Fruit fly (Drosophila melanogaster) whole organism, adult: Measurements from ENCODE around the gene HP1D3csd.

Experiments used
- CG11617 ChIP-seq: fragments of 200-800 bp; sonication (Bioruptor generic); optimal IDR thresholded peaks from 2 replicates; lab custom pipeline; 2017; ENCODE audit warnings: mild to moderate bottlenecking, missing biosample characterization, missing genetic modification reagents, missing genetic modification characterization
- CG12768 ChIP-seq: fragments of 200-800 bp; sonication (Bioruptor generic); optimal IDR thresholded peaks from 2 replicates; lab custom pipeline; 2017; ENCODE audit warnings: missing biosample characterization, missing genetic modification characterization, mild to moderate bottlenecking, moderate library complexity, missing genetic modification reagents
- CG14711 ChIP-seq: fragments of 200-800 bp; sonication (Bioruptor generic); optimal IDR thresholded peaks from 2 replicates; lab custom pipeline; 2018; ENCODE audit warnings: missing biosample characterization, mild to moderate bottlenecking, missing genetic modification characterization, moderate library complexity
- CG1620 ChIP-seq: fragments of 200-800 bp; sonication (Bioruptor generic); optimal IDR thresholded peaks from 2 replicates; lab custom pipeline; 2016; ENCODE audit warnings: missing biosample characterization, missing genetic modification characterization
- CG33017 ChIP-seq: fragments of 200-800 bp; sonication (Bioruptor generic); optimal IDR thresholded peaks from 2 replicates; lab custom pipeline; 2018; ENCODE audit warnings: missing biosample characterization, mild to moderate bottlenecking, missing genetic modification characterization, moderate library complexity
- CG5204 ChIP-seq: fragments of 200-800 bp; sonication (Bioruptor generic); optimal IDR thresholded peaks from 2 replicates; lab custom pipeline; 2016; ENCODE audit warnings: missing biosample characterization, missing genetic modification characterization
- CG7045 ChIP-seq: fragments of 200-800 bp; sonication (Bioruptor generic); optimal IDR thresholded peaks from 2 replicates; lab custom pipeline; 2017; ENCODE audit warnings: missing biosample characterization, mild to moderate bottlenecking, missing genetic modification characterization
- CG7101 ChIP-seq: fragments of 200-800 bp; sonication (Bioruptor generic); optimal IDR thresholded peaks from 2 replicates; lab custom pipeline; 2018; ENCODE audit warnings: missing biosample characterization, mild to moderate bottlenecking, missing genetic modification characterization, moderate library complexity
- Clk ChIP-seq: fragments of 200-800 bp; sonication (Bioruptor generic); optimal IDR thresholded peaks from 2 replicates; lab custom pipeline; 2017; ENCODE audit warnings: missing biosample characterization, missing genetic modification characterization
- Crg-1 ChIP-seq: fragments of 200-800 bp; sonication (Bioruptor generic); optimal IDR thresholded peaks from 2 replicates; lab custom pipeline; 2016; ENCODE audit warnings: missing biosample characterization, missing genetic modification characterization
- Hr96 ChIP-seq: fragments of 200-800 bp; sonication (Bioruptor generic); optimal IDR thresholded peaks from 2 replicates; lab custom pipeline; 2016; ENCODE audit warnings: missing biosample characterization, missing genetic modification characterization
- Mnt ChIP-seq: fragments of 200-800 bp; sonication (Bioruptor generic); optimal IDR thresholded peaks from 2 replicates; lab custom pipeline; 2016; ENCODE audit warnings: missing biosample characterization, mild to moderate bottlenecking, missing genetic modification characterization
- bab1 ChIP-seq: fragments of 200-800 bp; sonication (Bioruptor generic); optimal IDR thresholded peaks from 3 replicates; lab custom pipeline; 2019; ENCODE audit warnings: missing biosample characterization, mild to moderate bottlenecking, missing genetic modification characterization, moderate library complexity
- cic ChIP-seq: fragments of 200-800 bp; sonication (Bioruptor generic); optimal IDR thresholded peaks from 2 replicates; lab custom pipeline; 2017; ENCODE audit warnings: missing biosample characterization, mild to moderate bottlenecking, missing genetic modification characterization, moderate library complexity
- cnc ChIP-seq, 2 experiments: fragments of >200 bp; optimal IDR thresholded peaks; 2 replicates each; lab custom pipeline; 2017
- kay ChIP-seq: fragments of 200-800 bp; sonication (Bioruptor generic); peaks from one replicate; lab custom pipeline; 2016; ENCODE audit warnings: missing biosample characterization, missing genetic modification characterization, borderline replicate concordance
- ovo ChIP-seq: fragments of 200-800 bp; sonication (Bioruptor generic); optimal IDR thresholded peaks from 2 replicates; lab custom pipeline; 2016; ENCODE audit warnings: missing biosample characterization, missing genetic modification characterization
- pad ChIP-seq: fragments of 200-800 bp; sonication (Bioruptor generic); optimal IDR thresholded peaks from 3 replicates; lab custom pipeline; 2017; ENCODE audit warnings: missing biosample characterization, missing genetic modification characterization, mild to moderate bottlenecking, moderate library complexity, missing genetic modification reagents
- tj ChIP-seq: fragments of 200-800 bp; sonication (Bioruptor generic); optimal IDR thresholded peaks from 3 replicates; lab custom pipeline; 2017; ENCODE audit warnings: missing biosample characterization, mild to moderate bottlenecking, missing genetic modification characterization, moderate library complexity
- toe ChIP-seq: fragments of 200-800 bp; sonication (Bioruptor generic); optimal IDR thresholded peaks from 2 replicates; lab custom pipeline; 2016; ENCODE audit warnings: missing biosample characterization, missing genetic modification characterization

The HP1D3csd gene

DNA sequence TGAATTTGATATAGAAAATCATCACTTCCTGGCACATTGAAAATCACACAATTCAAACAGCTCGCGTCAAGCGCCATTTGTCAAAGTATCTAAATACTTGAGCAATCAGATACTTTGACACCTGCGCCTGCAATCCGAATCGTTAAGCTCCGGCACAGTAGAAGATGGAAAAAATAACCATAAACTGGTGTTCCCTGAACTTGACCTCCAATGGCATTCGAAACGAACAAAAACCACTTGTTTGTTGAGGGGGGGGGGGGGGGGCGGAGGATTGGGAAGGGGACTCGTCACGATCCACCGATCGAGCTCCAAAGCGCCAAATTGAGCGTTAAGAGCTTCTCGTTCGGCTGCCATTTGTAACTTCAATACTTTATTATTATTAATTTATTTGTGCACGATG lies 18.1 kb upstream of the HP1D3csd start:
- TF ChIP-seq CG1620 (no peak), kay (no peak), CG33017 (no peak), CG12768 (no peak), Hr96 (no peak), CG7045 (no peak), CG5204 (GFP tag; lab: Kevin White, UChicago) (no peak), bab1 (GFP tag; lab: Kevin White, UChicago) (no peak), ovo (GFP tag; lab: Kevin White, UChicago) (no peak), Crg-1 (GFP tag; lab: Kevin White, UChicago) (no peak), Clk (GFP tag; lab: Kevin White, UChicago) (no peak), toe (GFP tag; lab: Kevin White, UChicago) (no peak), CG14711 (tag; lab: Kevin White, UChicago) (no peak), Mnt (GFP tag; lab: Kevin White, UChicago) (no peak), pad (GFP tag; lab: Kevin White, UChicago) (no peak), cic (GFP tag; lab: Kevin White, UChicago) (no peak)

DNA sequence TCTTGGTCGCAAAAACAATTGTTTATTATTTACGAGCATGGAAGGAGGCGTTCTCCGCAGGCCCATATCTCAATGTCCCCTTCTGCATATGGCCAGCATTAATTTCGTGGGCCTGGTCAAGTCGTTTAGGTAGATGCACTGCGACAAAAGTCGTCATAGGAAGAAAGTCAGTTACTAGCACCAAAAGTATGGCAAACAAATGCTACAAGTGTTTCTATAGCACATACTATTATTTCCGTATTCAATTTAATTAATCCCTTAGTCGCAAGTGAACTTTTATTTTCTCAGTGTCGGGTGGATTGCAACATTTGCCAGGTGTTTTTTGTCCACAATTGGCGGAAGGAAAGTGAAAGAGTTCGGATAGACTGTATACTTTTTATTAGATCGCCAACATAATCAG lies 17.1 kb upstream of the HP1D3csd start:
- no peak for TF ChIP-seq tj (GFP tag; lab: Kevin White, UChicago)
- no peak for TF ChIP-seq CG5204 (GFP tag; lab: Kevin White, UChicago)
- TF ChIP-seq CG7101 (tag; lab: Kevin White, UChicago): no peak
- TF ChIP-seq bab1 (GFP tag; lab: Kevin White, UChicago): no peak
- TF ChIP-seq kay: no peak
- no peak for TF ChIP-seq cic (GFP tag; lab: Kevin White, UChicago)
- TF ChIP-seq pad (GFP tag; lab: Kevin White, UChicago): no peak
- no peak for TF ChIP-seq ovo (GFP tag; lab: Kevin White, UChicago)
- no peak for TF ChIP-seq CG7045
- no peak for TF ChIP-seq CG12768
- TF ChIP-seq CG11617: no peak
- no peak for TF ChIP-seq Mnt (GFP tag; lab: Kevin White, UChicago)
- TF ChIP-seq cnc (optimal IDR thresholded peaks at IDR 0.05; lab: Kevin White, UChicago): no peak
- TF ChIP-seq CG14711 (tag; lab: Kevin White, UChicago): no peak
- no peak for TF ChIP-seq toe (GFP tag; lab: Kevin White, UChicago)

DNA sequence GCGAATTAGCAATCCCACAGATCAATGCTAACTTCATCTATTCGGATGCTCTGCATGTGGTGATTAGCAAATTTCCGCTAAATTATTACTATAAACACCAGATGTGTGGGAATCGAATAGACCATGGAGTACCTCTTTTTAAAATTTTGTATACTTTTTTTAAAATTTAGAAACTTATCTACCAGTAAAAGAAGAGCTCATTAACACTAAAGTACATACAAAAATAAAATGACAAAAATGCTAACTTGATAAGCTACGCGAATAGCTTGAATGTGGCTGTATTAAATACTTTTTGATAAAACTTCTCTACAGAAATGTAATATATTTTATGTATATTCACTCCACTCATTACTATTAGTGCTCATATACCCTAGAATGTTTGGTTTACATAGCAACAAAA lies 15.9 kb upstream of the HP1D3csd start:
- TF ChIP-seq cnc (optimal IDR thresholded peaks at IDR 0.05; lab: Kevin White, UChicago) (no peak), CG14711 (tag; lab: Kevin White, UChicago) (no peak), CG12768 (no peak), pad (GFP tag; lab: Kevin White, UChicago) (no peak), CG5204 (GFP tag; lab: Kevin White, UChicago) (no peak), Hr96 (no peak), tj (GFP tag; lab: Kevin White, UChicago) (no peak), CG7101 (tag; lab: Kevin White, UChicago) (no peak), toe (GFP tag; lab: Kevin White, UChicago) (no peak)

DNA sequence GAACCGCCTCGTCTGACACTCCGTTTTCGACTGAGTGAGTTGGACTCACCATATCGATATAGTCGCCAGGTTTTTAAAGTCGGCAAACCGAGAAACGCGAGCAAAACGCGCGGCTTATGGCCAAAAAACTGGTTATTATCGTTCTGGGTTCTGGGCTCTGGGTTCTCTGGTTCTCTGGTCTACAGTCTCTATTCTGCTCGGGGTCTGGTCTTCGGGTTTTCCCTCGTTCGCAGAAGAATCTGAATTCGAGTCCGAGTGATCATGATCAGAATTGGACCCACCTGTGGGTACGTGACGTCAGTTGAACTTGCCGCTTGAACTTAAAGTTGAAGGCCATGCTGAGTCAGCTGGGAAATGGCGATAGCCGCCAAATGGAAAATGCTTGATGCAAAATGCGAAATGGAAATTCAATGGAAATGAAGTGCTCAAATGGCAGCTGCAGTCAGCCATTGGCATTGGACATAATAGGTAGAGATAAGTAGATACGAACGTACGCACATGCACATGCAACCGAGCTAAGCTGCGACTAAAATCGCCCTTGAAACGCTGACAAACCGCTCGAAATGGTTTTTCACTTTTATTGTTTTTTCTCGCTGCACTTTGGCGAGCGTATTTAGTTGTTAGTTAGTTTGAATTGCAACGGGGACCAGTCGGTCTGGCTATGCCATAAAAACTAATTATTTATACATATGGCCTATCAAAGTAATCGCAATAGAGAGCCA lies 15.0 kb upstream of the HP1D3csd start, which contains the start of gene CG33939:
Gene CG33939, minus strand, starts transcription at position 51 of the 722 bp plus-strand sequence.
- no peak for TF ChIP-seq CG33017
- no peak for TF ChIP-seq toe (GFP tag; lab: Kevin White, UChicago)
- TF ChIP-seq CG5204 (GFP tag; lab: Kevin White, UChicago): no peak
- no peak for TF ChIP-seq Hr96
- TF ChIP-seq bab1 (GFP tag; lab: Kevin White, UChicago): no peak
- no peak for TF ChIP-seq CG14711 (tag; lab: Kevin White, UChicago)
- no peak for TF ChIP-seq cic (GFP tag; lab: Kevin White, UChicago)
- no peak for TF ChIP-seq CG7101 (tag; lab: Kevin White, UChicago)
- no peak for TF ChIP-seq Clk (GFP tag; lab: Kevin White, UChicago)
- TF ChIP-seq CG11617: no peak
- TF ChIP-seq kay: no peak
- no peak for TF ChIP-seq cnc (optimal IDR thresholded peaks at IDR 0.05; lab: Kevin White, UChicago)
- TF ChIP-seq Mnt (GFP tag; lab: Kevin White, UChicago): no peak
- TF ChIP-seq ovo (GFP tag; lab: Kevin White, UChicago): no peak

DNA sequence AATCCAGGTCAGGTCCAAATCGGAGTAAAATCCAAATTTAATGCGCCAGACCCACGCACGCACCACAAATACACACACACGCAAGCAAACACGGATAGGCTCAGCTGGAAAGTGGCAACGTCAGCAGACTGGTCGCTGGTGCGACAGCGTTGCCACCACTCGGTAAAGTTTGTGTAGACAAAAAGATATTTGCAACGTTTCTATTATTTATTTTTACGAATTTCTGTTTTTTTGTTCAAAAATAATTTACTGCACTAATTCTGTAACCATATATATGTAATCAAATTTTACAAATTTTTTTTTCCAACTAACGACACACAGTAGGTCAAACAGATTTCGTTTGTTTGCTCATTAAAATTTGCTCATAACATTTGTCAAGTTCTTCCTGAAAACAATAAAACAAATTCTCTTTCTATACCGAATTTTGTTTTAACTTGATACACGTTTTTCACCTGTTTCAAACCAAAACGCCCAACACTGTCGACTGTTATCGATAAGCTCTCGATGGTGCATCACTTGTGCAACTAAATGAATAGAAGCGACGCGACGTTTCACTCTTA lies 10.2 kb upstream of the HP1D3csd start, which contains the start of the genes CG7556 and CG7453:
Gene CG7556, minus strand, starts transcription at position 135 of the 560 bp plus-strand sequence.
Gene CG7453, plus strand, starts transcription at position 478 of the 560 bp plus-strand sequence.
- TF ChIP-seq CG7045: peak; percentile 56
- peak; percentile 81 for TF ChIP-seq CG5204 (GFP tag; lab: Kevin White, UChicago)
- TF ChIP-seq Mnt (GFP tag; lab: Kevin White, UChicago): peak; percentile 66
- no peak for TF ChIP-seq Hr96
- peak; percentile 76 for TF ChIP-seq CG1620
- TF ChIP-seq ovo (GFP tag; lab: Kevin White, UChicago): peak; percentile 57
- TF ChIP-seq CG14711 (tag; lab: Kevin White, UChicago): peak; percentile 72
- peak; percentile 81 for TF ChIP-seq bab1 (GFP tag; lab: Kevin White, UChicago)
- TF ChIP-seq CG12768: peak; percentile 10
- peak; percentile 98 for TF ChIP-seq tj (GFP tag; lab: Kevin White, UChicago)
- TF ChIP-seq cnc (optimal IDR thresholded peaks at IDR 0.05; lab: Kevin White, UChicago): no peak
- TF ChIP-seq cic (GFP tag; lab: Kevin White, UChicago): peak; percentile 15
- no peak for TF ChIP-seq Clk (GFP tag; lab: Kevin White, UChicago)
- TF ChIP-seq CG7101 (tag; lab: Kevin White, UChicago): peak; percentile 65
- no peak for TF ChIP-seq kay
- peak; percentile 63 for TF ChIP-seq Crg-1 (GFP tag; lab: Kevin White, UChicago)
- no peak for TF ChIP-seq CG33017
- TF ChIP-seq toe (GFP tag; lab: Kevin White, UChicago): peak; percentile 76
- TF ChIP-seq CG11617: peak; percentile 74
- peak; percentile 60 for TF ChIP-seq pad (GFP tag; lab: Kevin White, UChicago)
